Worm (Caenorhabditis elegans) whole organism, late embryonic: Measurements from ENCODE around the gene F38A1.6.

Experiments used
- C08G9.2 ChIP-seq: sonication (generic microtip); optimal IDR thresholded peaks from 2 replicates; lab custom pipeline; 2016; ENCODE audit warnings: mild to moderate bottlenecking, missing genetic modification characterization, moderate library complexity, missing compliant biosample characterization
- C38D4.7 ChIP-seq: fragments of 200-800 bp; sonication (Bioruptor generic); optimal IDR thresholded peaks from 2 replicates; lab custom pipeline; 2018; ENCODE audit warnings: mild to moderate bottlenecking, missing genetic modification characterization, moderate library complexity, missing compliant biosample characterization
- Y22D7AL.16 ChIP-seq: sonication (generic microtip); optimal IDR thresholded peaks from 2 replicates; lab custom pipeline; 2016; ENCODE audit warnings: missing genetic modification characterization, missing compliant biosample characterization
- ama-1 ChIP-seq: fragments of 150-350 bp; optimal IDR thresholded peaks from 2 replicates; lab custom pipeline; 2014
- ceh-14 ChIP-seq: sonication (generic microtip); optimal IDR thresholded peaks from 2 replicates; lab custom pipeline; 2016; ENCODE audit warnings: missing genotype, missing genetic modification characterization, missing compliant biosample characterization
- ceh-18 ChIP-seq: sonication (generic microtip); optimal IDR thresholded peaks from 2 replicates; lab custom pipeline; 2016; ENCODE audit warnings: missing genetic modification characterization, missing compliant biosample characterization
- ceh-2 ChIP-seq: sonication (generic microtip); optimal IDR thresholded peaks from 2 replicates; lab custom pipeline; 2016; ENCODE audit warnings: missing genotype, missing genetic modification characterization, missing compliant biosample characterization
- ceh-22 ChIP-seq: sonication (generic microtip); optimal IDR thresholded peaks from 2 replicates; lab custom pipeline; 2017; ENCODE audit warnings: missing biosample characterization, missing genetic modification characterization
- ceh-24 ChIP-seq: sonication (generic microtip); optimal IDR thresholded peaks from 2 replicates; lab custom pipeline; 2016; ENCODE audit warnings: mild to moderate bottlenecking, missing genetic modification characterization, missing compliant biosample characterization
- ceh-30 ChIP-seq: fragments of 150-350 bp; optimal IDR thresholded peaks from 2 replicates; lab custom pipeline; 2014; ENCODE audit warnings: missing biosample characterization, missing genetic modification characterization
- ceh-45 ChIP-seq: fragments of 200-800 bp; sonication (Bioruptor generic); IDR thresholded peaks from 2 replicates; pipeline ENCODE4 v1.3.6; 2022; ENCODE audit warnings: missing genetic modification reagents, missing genetic modification characterization, missing compliant biosample characterization
- ceh-48 ChIP-seq: sonication (generic microtip); optimal IDR thresholded peaks from 2 replicates; lab custom pipeline; 2016; ENCODE audit warnings: missing genetic modification characterization, inconsistent platforms, missing compliant biosample characterization
- ceh-6 ChIP-seq: fragments of 200-800 bp; sonication (Bioruptor generic); optimal IDR thresholded peaks from 2 replicates; lab custom pipeline; 2018; ENCODE audit warnings: mild to moderate bottlenecking, missing genetic modification characterization, missing compliant biosample characterization
- ceh-9 ChIP-seq: sonication (generic microtip); optimal IDR thresholded peaks from 2 replicates; lab custom pipeline; 2016; ENCODE audit warnings: mild to moderate bottlenecking, missing genetic modification characterization, inconsistent platforms, missing compliant biosample characterization
- che-1 ChIP-seq: sonication (generic microtip); optimal IDR thresholded peaks from 2 replicates; lab custom pipeline; 2016; ENCODE audit warnings: mild to moderate bottlenecking, missing genetic modification characterization, missing compliant biosample characterization
- dmd-4 ChIP-seq: sonication (generic microtip); optimal IDR thresholded peaks from 2 replicates; lab custom pipeline; 2016; ENCODE audit warnings: borderline replicate concordance, missing genetic modification characterization, missing compliant biosample characterization
- elt-2 ChIP-seq: sonication (generic microtip); optimal IDR thresholded peaks from 2 replicates; lab custom pipeline; 2016; ENCODE audit warnings: missing genetic modification reagents, missing genetic modification characterization, missing compliant biosample characterization
- fax-1 ChIP-seq: sonication (generic microtip); optimal IDR thresholded peaks from 2 replicates; lab custom pipeline; 2016; ENCODE audit warnings: missing genotype, missing genetic modification characterization, missing compliant biosample characterization
- fkh-10 ChIP-seq: fragments of 150-350 bp; optimal IDR thresholded peaks from 2 replicates; lab custom pipeline; 2014; ENCODE audit warnings: missing biosample characterization, missing genetic modification reagents, missing genetic modification characterization
- gmeb-2 ChIP-seq: sonication (generic microtip); optimal IDR thresholded peaks from 2 replicates; lab custom pipeline; 2016; ENCODE audit warnings: missing genetic modification characterization, inconsistent platforms, missing compliant biosample characterization
- hlh-13 ChIP-seq: fragments of 200-800 bp; sonication (Bioruptor generic); optimal IDR thresholded peaks from 2 replicates; lab custom pipeline; 2018; ENCODE audit warnings: mild to moderate bottlenecking, missing genetic modification characterization, missing compliant biosample characterization
- hlh-30 ChIP-seq: sonication (generic microtip); optimal IDR thresholded peaks from 2 replicates; lab custom pipeline; 2017; ENCODE audit warnings: antibody characterized with exemption, missing genetic modification characterization, missing compliant biosample characterization; ENCODE audit not compliant: insufficient read depth
- hlh-6 ChIP-seq: sonication (generic microtip); optimal IDR thresholded peaks from 2 replicates; lab custom pipeline; 2016; ENCODE audit warnings: missing genotype, missing genetic modification characterization, missing compliant biosample characterization
- lim-6 ChIP-seq: sonication (generic microtip); optimal IDR thresholded peaks from 2 replicates; lab custom pipeline; 2016; ENCODE audit warnings: missing genetic modification characterization, missing compliant biosample characterization
- lin-11 ChIP-seq: fragments of 200-800 bp; sonication (Bioruptor generic); optimal IDR thresholded peaks from 2 replicates; lab custom pipeline; 2018; ENCODE audit warnings: mild to moderate bottlenecking, missing genetic modification characterization, missing compliant biosample characterization
- nfya-1 ChIP-seq: sonication (generic microtip); optimal IDR thresholded peaks from 2 replicates; lab custom pipeline; 2017; ENCODE audit warnings: missing genetic modification characterization, mild to moderate bottlenecking, missing compliant biosample characterization, antibody characterized with exemption, moderate library complexity
- pha-2 ChIP-seq: sonication (generic microtip); optimal IDR thresholded peaks from 2 replicates; lab custom pipeline; 2017; ENCODE audit warnings: mild to moderate bottlenecking, missing genetic modification characterization, missing compliant biosample characterization
- pha-4 ChIP-seq: fragments of 150-350 bp; optimal IDR thresholded peaks from 2 replicates; lab custom pipeline; 2018; ENCODE audit warnings: missing biosample characterization, missing genetic modification reagents, missing genetic modification characterization
- pqm-1 ChIP-seq: sonication (generic microtip); optimal IDR thresholded peaks from 2 replicates; lab custom pipeline; 2016; ENCODE audit warnings: missing genetic modification characterization, missing compliant biosample characterization
- rnt-1 ChIP-seq: sonication (generic microtip); optimal IDR thresholded peaks from 2 replicates; lab custom pipeline; 2016; ENCODE audit warnings: missing genetic modification characterization, missing compliant biosample characterization
- sox-2 ChIP-seq: fragments of 200-800 bp; sonication (Bioruptor generic); IDR thresholded peaks from 2 replicates; pipeline ENCODE4 v1.3.6; 2022; ENCODE audit warnings: missing genetic modification reagents, missing genetic modification characterization, missing compliant biosample characterization
- sox-4 ChIP-seq: sonication (generic microtip); optimal IDR thresholded peaks from 2 replicates; lab custom pipeline; 2017; ENCODE audit warnings: mild to moderate bottlenecking, missing genetic modification characterization, inconsistent platforms, missing compliant biosample characterization
- syd-9 ChIP-seq: sonication (generic microtip); optimal IDR thresholded peaks from 2 replicates; lab custom pipeline; 2016; ENCODE audit warnings: mild to moderate bottlenecking, missing genetic modification characterization, moderate library complexity, missing compliant biosample characterization
- tbx-2 ChIP-seq: sonication (generic microtip); optimal IDR thresholded peaks from 2 replicates; lab custom pipeline; 2016; ENCODE audit warnings: missing genetic modification characterization, missing compliant biosample characterization
- ttx-3 ChIP-seq: sonication (generic microtip); optimal IDR thresholded peaks from 2 replicates; lab custom pipeline; 2016; ENCODE audit warnings: missing genetic modification reagents, missing genetic modification characterization, missing compliant biosample characterization
- unc-42 ChIP-seq: sonication (generic microtip); optimal IDR thresholded peaks from 2 replicates; lab custom pipeline; 2016; ENCODE audit warnings: missing genotype, missing genetic modification characterization, missing compliant biosample characterization
- unc-55 ChIP-seq: sonication (generic microtip); optimal IDR thresholded peaks from 2 replicates; lab custom pipeline; 2017; ENCODE audit warnings: missing biosample characterization, missing genetic modification reagents, missing genetic modification characterization
- unc-86 ChIP-seq: sonication (generic microtip); optimal IDR thresholded peaks from 2 replicates; lab custom pipeline; 2016; ENCODE audit warnings: missing genetic modification characterization, missing compliant biosample characterization
- zip-5 ChIP-seq: sonication (generic microtip); optimal IDR thresholded peaks from 2 replicates; lab custom pipeline; 2016; ENCODE audit warnings: missing genetic modification characterization, missing compliant biosample characterization
- ztf-16 ChIP-seq: sonication (generic microtip); optimal IDR thresholded peaks from 2 replicates; lab custom pipeline; 2017; ENCODE audit warnings: missing genetic modification characterization, missing compliant biosample characterization

Gene F38A1.6

DNA sequence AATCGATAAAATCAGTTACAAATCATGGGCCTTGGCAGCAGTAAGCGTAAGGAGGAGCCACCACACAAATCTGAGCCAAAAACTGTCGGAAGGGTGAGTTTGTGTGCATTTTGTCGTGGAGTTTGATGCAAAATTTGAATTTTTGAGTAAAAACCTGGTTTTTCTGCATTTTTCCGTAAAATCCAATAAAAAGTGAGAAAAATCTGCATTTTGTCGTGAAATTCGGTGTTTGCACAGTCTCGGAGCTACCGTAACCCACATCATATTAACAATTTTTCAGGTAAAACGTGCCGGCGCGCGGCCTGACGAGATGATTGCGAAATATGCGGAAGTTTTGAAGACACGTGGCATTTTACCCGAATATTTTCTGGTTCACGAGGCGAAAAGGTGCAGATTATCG is 24.2 kb downstream of the F38A1.6 start:
- no peak for TF ChIP-seq dmd-4 (tag; lab: Kevin White, UChicago)
- TF ChIP-seq ceh-48 (tag; lab: Kevin White, UChicago): no peak
- no peak for TF ChIP-seq zip-5 (tag; lab: Kevin White, UChicago)
- TF ChIP-seq ceh-18 (tag; lab: Kevin White, UChicago): no peak
- no peak for TF ChIP-seq rnt-1 (tag; lab: Kevin White, UChicago)
- no peak for TF ChIP-seq pqm-1 (tag; lab: Kevin White, UChicago)
- no peak for TF ChIP-seq pha-4 (tag; lab: Kevin White, UChicago)
- TF ChIP-seq elt-2 (tag; lab: Kevin White, UChicago): no peak
- TF ChIP-seq fax-1 (tag; lab: Kevin White, UChicago): no peak
- TF ChIP-seq unc-86: no peak
- no peak for TF ChIP-seq C08G9.2
- TF ChIP-seq, all 69 proteins: peak for 0

DNA sequence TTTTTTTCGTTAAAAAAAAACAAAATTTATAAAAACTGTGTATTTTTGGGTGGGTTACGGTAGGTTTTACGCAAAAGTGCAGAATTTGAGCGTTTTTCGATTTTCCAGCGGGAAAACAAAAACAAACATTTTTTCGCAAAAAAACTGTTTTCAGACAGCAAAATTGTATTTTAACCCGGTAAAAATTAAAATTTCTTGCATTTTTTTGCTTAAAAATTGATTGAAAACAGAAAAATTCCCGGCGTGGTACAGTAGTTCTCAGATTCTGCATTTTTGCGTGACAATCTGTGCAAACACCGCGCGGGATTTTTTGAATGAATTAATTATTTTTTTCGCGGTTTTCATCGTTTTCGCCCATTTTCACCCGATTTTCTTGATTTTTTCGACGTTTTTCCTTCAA is 25.4 kb downstream of the F38A1.6 start:
- TF ChIP-seq C38D4.7 (GFP tag; lab: Kevin White, UChicago) (no peak), ceh-6 (GFP tag; lab: Kevin White, UChicago) (no peak), tbx-2 (tag; lab: Kevin White, UChicago) (no peak), fkh-10 (no peak), nfya-1 (tag; lab: Kevin White, UChicago) (no peak), pha-4 (tag; lab: Kevin White, UChicago) (no peak), Y22D7AL.16 (tag; lab: Kevin White, UChicago) (no peak), che-1 (tag; lab: Kevin White, UChicago) (no peak), fax-1 (tag; lab: Kevin White, UChicago) (no peak), ztf-16 (no peak), ceh-9 (tag; lab: Kevin White, UChicago) (no peak), ttx-3 (tag; lab: Kevin White, UChicago) (no peak), ceh-30 (no peak), sox-2 (GFP tag; lab: Robert Waterston, UW) (no peak), ceh-14 (tag; lab: Kevin White, UChicago) (no peak), ama-1 (lab: Kevin White, UChicago) (no peak), zip-5 (tag; lab: Kevin White, UChicago) (no peak)
- TF ChIP-seq, all 69 proteins: peak for 0

DNA sequence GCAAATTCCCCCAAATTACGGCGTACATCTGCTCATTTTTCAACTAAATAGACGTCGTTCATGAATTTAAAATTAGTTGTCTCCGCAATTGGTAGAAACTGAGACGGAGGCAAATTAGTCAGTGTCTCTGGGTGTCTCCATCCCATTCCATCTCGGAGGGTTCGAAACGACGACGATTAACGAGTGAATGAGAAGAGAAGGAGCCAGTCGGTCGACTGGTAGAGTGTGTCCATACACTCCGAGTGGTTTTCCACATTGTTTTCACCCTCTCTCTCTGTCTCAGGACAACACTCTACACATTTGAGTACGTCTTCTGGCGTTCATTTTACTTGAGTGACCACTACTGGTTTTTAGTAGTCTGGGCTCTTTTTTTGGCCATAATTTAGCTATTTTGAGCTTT is 27.3 kb downstream of the F38A1.6 start:
- no peak for TF ChIP-seq unc-42 (tag; lab: Kevin White, UChicago)
- TF ChIP-seq ceh-24 (tag; lab: Kevin White, UChicago): no peak
- TF ChIP-seq ceh-2 (tag; lab: Kevin White, UChicago): no peak
- TF ChIP-seq ceh-14 (tag; lab: Kevin White, UChicago): peak; percentile 17
- TF ChIP-seq che-1 (tag; lab: Kevin White, UChicago): no peak
- TF ChIP-seq, all 69 proteins: peak for 1

DNA sequence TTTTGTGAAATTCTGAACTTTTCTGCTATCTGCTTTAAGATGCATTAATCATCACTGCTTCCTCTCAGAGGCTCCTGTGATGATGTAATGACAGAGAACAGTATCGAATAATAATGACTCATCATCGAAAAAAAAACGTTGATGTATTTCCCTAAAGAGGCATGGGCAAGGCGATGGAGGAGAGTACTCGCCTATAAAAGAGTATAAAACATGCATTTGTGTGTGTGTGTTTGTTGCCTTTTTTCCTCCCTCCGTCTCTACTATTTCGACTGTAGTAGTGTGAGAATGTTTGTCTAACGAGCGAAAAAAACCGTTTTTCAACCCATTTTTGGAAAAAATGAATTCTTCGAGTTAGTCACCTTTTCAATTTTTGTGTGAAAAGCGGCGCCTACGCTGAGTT is 33.2 kb downstream of the F38A1.6 start:
- TF ChIP-seq ceh-45 (GFP tag; lab: Robert Waterston, UW) (no peak), ceh-18 (tag; lab: Kevin White, UChicago) (no peak), syd-9 (tag; lab: Kevin White, UChicago) (no peak), pha-4 (tag; lab: Kevin White, UChicago) (no peak), hlh-30 (no peak), ceh-14 (tag; lab: Kevin White, UChicago) (no peak)

DNA sequence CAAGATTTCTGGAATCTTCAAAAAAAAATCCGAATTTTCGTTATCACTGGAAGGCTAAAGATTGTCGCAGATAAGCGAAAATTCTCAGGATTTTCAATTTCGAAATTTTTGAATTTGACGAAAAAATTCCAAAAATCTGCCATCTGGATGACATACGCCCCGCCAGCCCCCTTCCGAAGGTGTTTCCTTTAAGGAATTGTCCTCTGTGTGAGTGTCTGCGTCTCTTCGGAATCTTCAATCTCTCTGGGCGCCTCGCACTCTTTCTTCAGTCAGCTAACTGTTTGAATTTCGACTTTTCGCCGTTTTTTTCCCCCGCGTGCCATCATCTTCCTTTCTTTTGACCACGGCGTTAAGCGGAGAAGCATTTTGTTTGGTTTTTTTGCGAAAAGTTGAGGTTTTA is 34.9 kb downstream of the F38A1.6 start:
- TF ChIP-seq unc-55 (GFP tag; lab: Kevin White, UChicago) (no peak), ceh-22 (tag; lab: Kevin White, UChicago) (no peak), lim-6 (tag; lab: Kevin White, UChicago) (no peak), dmd-4 (tag; lab: Kevin White, UChicago) (no peak), tbx-2 (tag; lab: Kevin White, UChicago) (no peak), pha-2 (tag; lab: Kevin White, UChicago) (no peak), sox-4 (tag; lab: Kevin White, UChicago) (no peak), C08G9.2 (no peak), hlh-13 (GFP tag; lab: Kevin White, UChicago) (no peak), ceh-2 (tag; lab: Kevin White, UChicago) (no peak), gmeb-2 (tag; lab: Kevin White, UChicago) (no peak), hlh-6 (no peak), fax-1 (tag; lab: Kevin White, UChicago) (no peak), ceh-30 (no peak), lin-11 (no peak), pqm-1 (tag; lab: Kevin White, UChicago) (no peak)
- TF ChIP-seq, all 69 proteins: peak for 0
